Worm (Caenorhabditis elegans) whole organism, L4 larva: ENCODE results near the gene F31D4.2.

Experiments
- T20F7.1 ChIP-seq: fragments of 200-800 bp; sonication (Bioruptor generic); optimal IDR thresholded peaks from 2 replicates; lab custom pipeline; 2018; ENCODE audit warnings: mild to moderate bottlenecking, missing genetic modification characterization, missing compliant biosample characterization
- ZK337.2 ChIP-seq: fragments of 200-800 bp; sonication (Bioruptor generic); IDR thresholded peaks from 2 replicates; pipeline ENCODE4 v1.3.6; 2022; ENCODE audit warnings: missing genetic modification reagents, missing genetic modification characterization, missing compliant biosample characterization
- aha-1 ChIP-seq: fragments of 150-350 bp; peaks from one replicate; lab custom pipeline; 2014; ENCODE audit warnings: missing biosample characterization, missing genetic modification characterization
- ama-1 ChIP-seq: fragments of 150-350 bp; optimal IDR thresholded peaks from 2 replicates; lab custom pipeline; 2014; ENCODE audit warnings: inconsistent platforms, mixed read lengths
- attf-4 ChIP-seq: sonication (generic microtip); optimal IDR thresholded peaks from 3 replicates; lab custom pipeline; 2017; ENCODE audit warnings: missing biosample characterization, missing genetic modification characterization
- cey-2 ChIP-seq: sonication (generic microtip); optimal IDR thresholded peaks from 3 replicates; lab custom pipeline; 2017; ENCODE audit warnings: missing genetic modification characterization, mild to moderate bottlenecking, missing compliant biosample characterization, antibody characterized with exemption, borderline replicate concordance; ENCODE audit not compliant: insufficient read depth
- dpl-1 ChIP-seq: fragments of 150-350 bp; optimal IDR thresholded peaks from 2 replicates; lab custom pipeline; 2014; ENCODE audit warnings: missing biosample characterization, missing genetic modification reagents, missing genetic modification characterization
- fos-1 ChIP-seq: fragments of 150-350 bp; optimal IDR thresholded peaks from 2 replicates; lab custom pipeline; 2014; ENCODE audit warnings: missing biosample characterization, missing genetic modification characterization
- gei-8 ChIP-seq: fragments of 200-800 bp; sonication (Bioruptor generic); optimal IDR thresholded peaks from 2 replicates; lab custom pipeline; 2018; ENCODE audit warnings: mild to moderate bottlenecking, missing genetic modification characterization, missing compliant biosample characterization
- lsy-2 ChIP-seq, 2 experiments: fragments of 150-350 bp in 1 of 2; sonication (generic microtip) in 1 of 2; optimal IDR thresholded peaks; 2 replicates each; lab custom pipeline; 2014 to 2017; ENCODE audit warnings: missing biosample characterization in 2 of 2, missing genetic modification characterization in 2 of 2
- mxl-3 ChIP-seq: fragments of 200-800 bp; sonication (Bioruptor generic); optimal IDR thresholded peaks from 2 replicates; lab custom pipeline; 2018; ENCODE audit warnings: mild to moderate bottlenecking, missing genetic modification characterization, missing compliant biosample characterization
- pha-4 ChIP-seq, 2 experiments: fragments of 150-350 bp in 1 of 2; fragments of 200-800 bp in 1 of 2; sonication (Bioruptor generic) in 1 of 2; IDR thresholded peaks in 1 of 2; optimal IDR thresholded peaks in 1 of 2; 2 replicates each; pipeline versions ENCODE4 v1.3.6 to Lab custom; 2014 to 2022; ENCODE audit warnings: missing genetic modification characterization in 2 of 2, missing genetic modification reagents in 2 of 2, missing biosample characterization in 1 of 2, missing compliant biosample characterization in 1 of 2
- snpc-4 ChIP-seq: fragments of 150-350 bp; optimal IDR thresholded peaks from 2 replicates; lab custom pipeline; 2014; ENCODE audit warnings: missing biosample characterization, missing genetic modification characterization
- unc-62 ChIP-seq, 3 experiments: fragments of 150-350 bp in 1 of 3; sonication (generic microtip); optimal IDR thresholded peaks in 2 of 3; peaks in 1 of 3; 1 replicate in 1 of 3; 2 replicates in 2 of 3; lab custom pipeline; 2014 to 2017; ENCODE audit warnings: missing biosample characterization in 3 of 3, missing genetic modification characterization in 3 of 3, missing genetic modification reagents in 3 of 3, missing genotype in 1 of 3

ce11 chrV:20802906-20803305 lies 42.4 kb downstream of the F31D4.2 start, which contains the start of gene Y44A6D.5:
- TF ChIP-seq ama-1 (lab: Kevin White, UChicago) (no peak), dpl-1 (GFP tag; lab: Kevin White, UChicago) (no peak), aha-1 (tag; lab: Kevin White, UChicago) (no peak), pha-4 (GFP tag; IDR thresholded peaks at IDR 0.05; lab: Robert Waterston, UW) (no peak), pha-4 (tag; optimal IDR thresholded peaks at IDR 0.05; lab: Kevin White, UChicago) (no peak), mxl-3 (no peak), ZK337.2 (GFP tag; lab: Robert Waterston, UW) (no peak), unc-62 (GFP tag; optimal IDR thresholded peaks at IDR 0.05 in 1 of 2; lab: Kevin White, UChicago) (no peak), unc-62 (tag; optimal IDR thresholded peaks at IDR 0.05; lab: Kevin White, UChicago) (no peak), attf-4 (tag; lab: Kevin White, UChicago) (no peak), fos-1 (tag; lab: Kevin White, UChicago) (no peak), snpc-4 (tag; lab: Kevin White, UChicago) (no peak), gei-8 (GFP tag; lab: Kevin White, UChicago) (no peak), lsy-2 (tag; optimal IDR thresholded peaks at IDR 0.05; lab: Kevin White, UChicago) (no peak), cey-2 (tag; lab: Kevin White, UChicago) (no peak), T20F7.1 (GFP tag; lab: Kevin White, UChicago) (no peak)
